Fruit fly (Drosophila melanogaster): Measurements from ENCODE around the gene CG15210.

CG15210 gene

dm6 chrX:10840892-10841564 is 2.0 kb downstream of the CG15210 start (continued):
- TF ChIP-seq grn (GFP tag; optimal IDR thresholded peaks at IDR 0.05) = peak; percentile 52
- TF ChIP-seq sug (tag; optimal IDR thresholded peaks at IDR 0.05) = peak; percentile 27
- TF ChIP-seq Med (GFP tag) = peak; percentile 39
- peak; percentile 14 for TF ChIP-seq Nf-YC (tag; optimal IDR thresholded peaks at IDR 0.05)
- TF ChIP-seq CG11398 (GFP tag; optimal IDR thresholded peaks at IDR 0.05) = no peak
- TF ChIP-seq CG7839 (tag; optimal IDR thresholded peaks at IDR 0.05) = no peak
- peak; percentile 93 for TF ChIP-seq mirr (GFP tag; optimal IDR thresholded peaks at IDR 0.05)
- no peak for TF ChIP-seq CG1603 (tag; optimal IDR thresholded peaks at IDR 0.05)
- no peak for TF ChIP-seq bbx (GFP tag; IDR thresholded peaks at IDR 0.05; ENCODE audit: partially characterized antibody)
- no peak for TF ChIP-seq CG10959 (GFP tag; IDR thresholded peaks at IDR 0.05)
- TF ChIP-seq PHDP (tag; optimal IDR thresholded peaks at IDR 0.05) = no peak
- no peak for TF ChIP-seq CHES-1-like (GFP tag; optimal IDR thresholded peaks at IDR 0.05)
- peak; percentile 98 for TF ChIP-seq exex (tag; optimal IDR thresholded peaks at IDR 0.05)
- TF ChIP-seq CG31365 (tag; optimal IDR thresholded peaks at IDR 0.05) = no peak
- TF ChIP-seq CG34376 (GFP tag; optimal IDR thresholded peaks at IDR 0.05) = peak; percentile 41
- no peak for TF ChIP-seq CG16815 (GFP tag; optimal IDR thresholded peaks at IDR 0.05)

dm6 chrX:10841717-10842255 is 2.8 kb downstream of the CG15210 start, which contains the start of gene CG15209:
CG15209 (plus strand) TSS chrX:10842205.
- TF ChIP-seq sug (tag; optimal IDR thresholded peaks at IDR 0.05) (peak; percentile 11), row (GFP tag; IDR thresholded peaks at IDR 0.05) (0 out of 3 replicates have a peak, but pooled peaks have one; percentile 11), CG16779 (GFP tag; IDR thresholded peaks at IDR 0.05) (no peak), CG10543 (GFP tag; optimal IDR thresholded peaks at IDR 0.05) (peak; percentile 13), Med (GFP tag) (peak; percentile 2), Sry-β (GFP tag; optimal IDR thresholded peaks at IDR 0.05) (peak; percentile 79), CG2889 (GFP tag; IDR thresholded peaks at IDR 0.05) (no peak), Deaf1 (tag; optimal IDR thresholded peaks at IDR 0.05) (peak; percentile 75), CG17802 (tag; optimal IDR thresholded peaks at IDR 0.05) (no peak)

dm6 chrX:10844807-10845206 is 5.8 kb downstream of the CG15210 start, which contains the start of gene CG32669:
CG32669 (minus strand) TSS chrX:10845081.
- no peak for TF ChIP-seq az2 (GFP tag; optimal IDR thresholded peaks at IDR 0.05)
- no peak for TF ChIP-seq CG4282 (GFP tag; optimal IDR thresholded peaks at IDR 0.05)
- peak; percentile 73 for TF ChIP-seq grn (GFP tag; optimal IDR thresholded peaks at IDR 0.05)
- no peak for TF ChIP-seq fru (optimal IDR thresholded peaks at IDR 0.05)
- TF ChIP-seq CG11398 (GFP tag; optimal IDR thresholded peaks at IDR 0.05) = no peak
- peak; percentile 100 for TF ChIP-seq Hey (tag; optimal IDR thresholded peaks at IDR 0.05)
- TF ChIP-seq seq (GFP tag; IDR thresholded peaks at IDR 0.05) = no peak
- no peak for TF ChIP-seq Bgb (GFP tag; IDR thresholded peaks at IDR 0.05; ENCODE audit: partially characterized antibody)
- TF ChIP-seq BEAF-32 (GFP tag; optimal IDR thresholded peaks at IDR 0.05) = no peak
- TF ChIP-seq fd64A (GFP tag; optimal IDR thresholded peaks at IDR 0.05) = no peak
- no peak for TF ChIP-seq repo (GFP tag; optimal IDR thresholded peaks at IDR 0.05)
- TF ChIP-seq CG8944 (GFP tag; optimal IDR thresholded peaks at IDR 0.05) = no peak
- no peak for TF ChIP-seq caup (GFP tag; optimal IDR thresholded peaks at IDR 0.05; ENCODE audit: severe bottlenecking)
- TF ChIP-seq vnd (GFP tag; IDR thresholded peaks at IDR 0.05; ENCODE audit: partially characterized antibody) = peak; percentile 40; the same call in 1 of the 3 replicates
- TF ChIP-seq bowl (GFP tag; IDR thresholded peaks at IDR 0.05) = no peak
- TF ChIP-seq CG10959 (GFP tag; IDR thresholded peaks at IDR 0.05) = no peak
- TF ChIP-seq da (GFP tag; optimal IDR thresholded peaks at IDR 0.05) = no peak
- TF ChIP-seq Gsc (GFP tag; IDR thresholded peaks at IDR 0.05) = no peak
- TF ChIP-seq CG9437 (GFP tag; optimal IDR thresholded peaks at IDR 0.05) = no peak
- no peak for TF ChIP-seq MESR4 (GFP tag; optimal IDR thresholded peaks at IDR 0.05)
- no peak for TF ChIP-seq psq (GFP tag; optimal IDR thresholded peaks at IDR 0.05)
- TF ChIP-seq exex (tag; optimal IDR thresholded peaks at IDR 0.05) = peak; percentile 69
- TF ChIP-seq GATAe (GFP tag; conservative IDR thresholded peaks at IDR 0.05) = no peak
- no peak for TF ChIP-seq prd (optimal IDR thresholded peaks at IDR 0.05)
- TF ChIP-seq prd (GFP tag; IDR thresholded peaks at IDR 0.05) = no peak
- TF ChIP-seq crol (GFP tag; IDR thresholded peaks at IDR 0.05) = no peak
- no peak for TF ChIP-seq CG34422 (GFP tag; IDR thresholded peaks at IDR 0.05)
- no peak for TF ChIP-seq TFAM (GFP tag; optimal IDR thresholded peaks at IDR 0.05)

All from whole organism, embryonic.